Fruit fly (Drosophila melanogaster) whole organism, embryonic: ENCODE data around the gene CG6230.

Source experiments
- CG10543 ChIP-seq: fragments of 200-800 bp; sonication (Bioruptor generic); optimal IDR thresholded peaks from 3 replicates; lab custom pipeline; 2017; ENCODE audit warnings: missing biosample characterization, mild to moderate bottlenecking, missing genetic modification characterization, moderate library complexity
- CG12769 ChIP-seq: fragments of 200-800 bp; sonication (Bioruptor generic); optimal IDR thresholded peaks from 2 replicates; lab custom pipeline; 2019; ENCODE audit warnings: missing biosample characterization, mild to moderate bottlenecking, missing genetic modification characterization, moderate library complexity
- CG13424 ChIP-seq: fragments of 200-800 bp; sonication (Bioruptor generic); optimal IDR thresholded peaks from 2 replicates; lab custom pipeline; 2019; ENCODE audit warnings: missing biosample characterization, mild to moderate bottlenecking, missing genetic modification characterization, moderate library complexity
- CG14441 ChIP-seq: fragments of 200-800 bp; sonication (Bioruptor generic); IDR thresholded peaks from 2 replicates; pipeline ENCODE4 v1.3.6; 2022; ENCODE audit warnings: missing biosample characterization, missing genetic modification characterization
- CG15601 ChIP-seq: fragments of 200-800 bp; sonication (Bioruptor generic); optimal IDR thresholded peaks from 3 replicates; lab custom pipeline; 2019; ENCODE audit warnings: missing biosample characterization, mild to moderate bottlenecking, missing genetic modification characterization, moderate library complexity
- CG18599 ChIP-seq: fragments of 200-800 bp; sonication (Bioruptor generic); optimal IDR thresholded peaks from 3 replicates; lab custom pipeline; 2017; ENCODE audit warnings: missing biosample characterization, missing genetic modification characterization, mild to moderate bottlenecking, moderate library complexity, missing genetic modification reagents
- CG32767 ChIP-seq: fragments of 200-800 bp; sonication (Bioruptor generic); IDR thresholded peaks from 2 replicates; pipeline ENCODE4 v1.3.6; 2022; ENCODE audit warnings: missing biosample characterization, missing genetic modification characterization
- CG3995 ChIP-seq: fragments of 200-800 bp; sonication (Bioruptor generic); optimal IDR thresholded peaks from 3 replicates; lab custom pipeline; 2016; ENCODE audit warnings: missing biosample characterization, missing genetic modification characterization
- CG7372 ChIP-seq: fragments of 200-800 bp; sonication (Bioruptor generic); IDR thresholded peaks from 2 replicates; pipeline ENCODE4 v1.3.6; 2022; ENCODE audit warnings: missing biosample characterization, missing genetic modification characterization
- CG7556 ChIP-seq: fragments of 200-800 bp; sonication (Bioruptor generic); optimal IDR thresholded peaks from 2 replicates; lab custom pipeline; 2017; ENCODE audit warnings: missing biosample characterization, mild to moderate bottlenecking, missing genetic modification characterization
- CG8388 ChIP-seq: fragments of 200-800 bp; sonication (Bioruptor generic); optimal IDR thresholded peaks from 2 replicates; lab custom pipeline; 2019; ENCODE audit warnings: missing biosample characterization, mild to moderate bottlenecking, missing genetic modification characterization, moderate library complexity
- D19B ChIP-seq: fragments of 200-800 bp; sonication (Bioruptor generic); optimal IDR thresholded peaks from 2 replicates; lab custom pipeline; 2017; ENCODE audit warnings: missing biosample characterization, mild to moderate bottlenecking, missing genetic modification characterization
- Deaf1 ChIP-seq: fragments of 200-800 bp; optimal IDR thresholded peaks from 3 replicates; lab custom pipeline; 2019; ENCODE audit warnings: missing biosample characterization, mild to moderate bottlenecking, missing genetic modification characterization, moderate library complexity
- Doc3 ChIP-seq: fragments of 200-800 bp; sonication (Bioruptor generic); IDR thresholded peaks from 3 replicates; pipeline ENCODE4 v1.3.6; 2022; ENCODE audit warnings: missing biosample characterization, missing genetic modification characterization; ENCODE audit not compliant: partially characterized antibody
- Ets65A ChIP-seq: fragments of 200-800 bp; sonication (Bioruptor generic); peaks from one replicate; lab custom pipeline; 2016; ENCODE audit warnings: missing biosample characterization, missing genetic modification characterization
- HmgD ChIP-seq: fragments of 200-800 bp; sonication (Bioruptor generic); optimal IDR thresholded peaks from 3 replicates; lab custom pipeline; 2016; ENCODE audit warnings: missing biosample characterization, missing genetic modification characterization
- Hr51 ChIP-seq, 2 experiments: fragments of 200-800 bp; sonication (Bioruptor generic); optimal IDR thresholded peaks; 2 replicates in 1 of 2; 3 replicates in 1 of 2; lab custom pipeline; 2016 to 2018; ENCODE audit warnings: missing biosample characterization in 2 of 2, missing genetic modification characterization in 2 of 2, mild to moderate bottlenecking in 1 of 2, moderate library complexity in 1 of 2
- Hr78 ChIP-seq, 2 experiments: fragments of 200-800 bp in 1 of 2; fragments of >200 bp in 1 of 2; sonication (Bioruptor generic) in 1 of 2; optimal IDR thresholded peaks; 2 replicates each; lab custom pipeline; 2017 to 2019; ENCODE audit warnings: missing biosample characterization in 2 of 2, missing genetic modification characterization in 2 of 2, mild to moderate bottlenecking in 1 of 2, moderate library complexity in 1 of 2
- Med ChIP-seq: fragments of 200-800 bp; sonication (Bioruptor generic); peaks from one replicate; lab custom pipeline; 2016; ENCODE audit warnings: missing biosample characterization, missing genetic modification characterization, mild to moderate bottlenecking, inconsistent platforms, moderate library complexity
- Optix ChIP-seq: fragments of 200-800 bp; sonication (Bioruptor generic); IDR thresholded peaks from 3 replicates; pipeline ENCODE4 v1.3.6; 2022; ENCODE audit warnings: missing biosample characterization, missing genetic modification characterization
- Ptx1 ChIP-seq: fragments of 200-800 bp; sonication (Bioruptor generic); IDR thresholded peaks from 2 replicates; pipeline ENCODE4 v1.3.6; 2022; ENCODE audit warnings: missing biosample characterization, missing genetic modification characterization
- Rfx ChIP-seq: fragments of 200-800 bp; sonication (Bioruptor generic); IDR thresholded peaks from 2 replicates; pipeline ENCODE4 v1.3.6; 2022; ENCODE audit warnings: missing biosample characterization, missing genetic modification characterization
- Trl ChIP-seq, 3 experiments: fragments of >200 bp in 2 of 3; fragments of 200-800 bp in 1 of 3; sonication (Bioruptor generic) in 1 of 3; optimal IDR thresholded peaks; 2 replicates in 1 of 3; 3 replicates in 2 of 3; lab custom pipeline; 2016 to 2017; ENCODE audit warnings: missing biosample characterization in 1 of 3, missing genetic modification characterization in 1 of 3
- abd-A ChIP-seq: fragments of 200-800 bp; sonication (Bioruptor generic); optimal IDR thresholded peaks from 3 replicates; lab custom pipeline; 2019; ENCODE audit warnings: missing biosample characterization, mild to moderate bottlenecking, missing genetic modification characterization, moderate library complexity
- ase ChIP-seq: fragments of 200-800 bp; sonication (Bioruptor generic); IDR thresholded peaks from 3 replicates; pipeline ENCODE4 v1.3.6; 2022; ENCODE audit warnings: missing biosample characterization, missing genetic modification characterization
- bcd ChIP-seq: fragments of 200-800 bp; sonication (Bioruptor generic); optimal IDR thresholded peaks from 2 replicates; lab custom pipeline; 2017; ENCODE audit warnings: missing biosample characterization, mild to moderate bottlenecking, missing genetic modification characterization
- bsh ChIP-seq, 2 experiments: fragments of 200-800 bp; sonication (Bioruptor generic); optimal IDR thresholded peaks; 2 replicates each; lab custom pipeline; 2017 to 2018; ENCODE audit warnings: mild to moderate bottlenecking in 2 of 2, missing biosample characterization in 2 of 2, missing genetic modification characterization in 2 of 2, moderate library complexity in 1 of 2
- ci ChIP-seq: fragments of 200-800 bp; sonication (Bioruptor generic); IDR thresholded peaks from 3 replicates; pipeline ENCODE4 v1.3.6; 2022; ENCODE audit warnings: missing biosample characterization, missing genetic modification characterization
- crol ChIP-seq: fragments of 200-800 bp; sonication (Bioruptor generic); IDR thresholded peaks from 2 replicates; pipeline ENCODE4 v1.3.6; 2022; ENCODE audit warnings: missing biosample characterization, missing genetic modification characterization
- dimm ChIP-seq: fragments of 200-800 bp; sonication (Bioruptor generic); IDR thresholded peaks from 2 replicates; pipeline ENCODE4 v1.3.6; 2022; ENCODE audit warnings: missing biosample characterization, missing genetic modification characterization
- dmrt99B ChIP-seq: fragments of 200-800 bp; sonication (Bioruptor generic); optimal IDR thresholded peaks from 2 replicates; lab custom pipeline; 2018; ENCODE audit warnings: missing biosample characterization, mild to moderate bottlenecking, missing genetic modification characterization, moderate library complexity
- emc ChIP-seq: fragments of 200-800 bp; sonication (Bioruptor generic); optimal IDR thresholded peaks from 2 replicates; lab custom pipeline; 2016; ENCODE audit warnings: missing biosample characterization, missing genetic modification characterization
- ewg ChIP-seq: fragments of 200-800 bp; sonication (Bioruptor generic); optimal IDR thresholded peaks from 3 replicates; lab custom pipeline; 2017; ENCODE audit warnings: mild to moderate bottlenecking, missing biosample characterization, missing genetic modification reagents, missing genetic modification characterization
- gem ChIP-seq: fragments of 200-800 bp; sonication (Bioruptor generic); optimal IDR thresholded peaks from 2 replicates; lab custom pipeline; 2019; ENCODE audit warnings: missing biosample characterization, mild to moderate bottlenecking, missing genetic modification characterization, moderate library complexity
- klu ChIP-seq: fragments of 200-800 bp; sonication (Bioruptor generic); IDR thresholded peaks from 2 replicates; pipeline ENCODE4 v1.3.6; 2022; ENCODE audit warnings: missing biosample characterization, missing genetic modification characterization
- lab ChIP-seq: fragments of 200-800 bp; sonication (Bioruptor generic); optimal IDR thresholded peaks from 3 replicates; lab custom pipeline; 2017; ENCODE audit warnings: missing biosample characterization, missing genetic modification characterization, mild to moderate bottlenecking, moderate library complexity, missing genetic modification reagents
- lmd ChIP-seq: fragments of 200-800 bp; sonication (Bioruptor generic); IDR thresholded peaks from 2 replicates; pipeline ENCODE4 v1.3.6; 2022; ENCODE audit warnings: missing biosample characterization, missing genetic modification characterization
- mirr ChIP-seq: fragments of 200-800 bp; sonication (Bioruptor generic); optimal IDR thresholded peaks from 3 replicates; lab custom pipeline; 2018; ENCODE audit warnings: missing biosample characterization, mild to moderate bottlenecking, missing genetic modification characterization
- prd ChIP-seq, 3 experiments: fragments of >200 bp in 2 of 3; fragments of 200-800 bp in 1 of 3; sonication (Bioruptor generic) in 1 of 3; optimal IDR thresholded peaks in 2 of 3; IDR thresholded peaks in 1 of 3; 2 replicates in 2 of 3; 3 replicates in 1 of 3; pipeline versions ENCODE4 v1.3.6 to Lab custom; 2017 to 2022; ENCODE audit warnings: missing biosample characterization in 1 of 3, missing genetic modification characterization in 1 of 3
- row ChIP-seq: fragments of 200-800 bp; sonication (Bioruptor generic); IDR thresholded peaks from 3 replicates; pipeline ENCODE4 v1.3.6; 2022; ENCODE audit warnings: missing biosample characterization, missing genetic modification characterization
- sd ChIP-seq: fragments of 200-800 bp; sonication (Bioruptor generic); optimal IDR thresholded peaks from 3 replicates; lab custom pipeline; 2018; ENCODE audit warnings: missing biosample characterization, mild to moderate bottlenecking, missing genetic modification characterization, moderate library complexity
- seq ChIP-seq: fragments of 200-800 bp; sonication (Bioruptor generic); IDR thresholded peaks from 2 replicates; pipeline ENCODE4 v1.3.6; 2022; ENCODE audit warnings: missing biosample characterization, missing genetic modification characterization
- so ChIP-seq: fragments of 200-800 bp; sonication (Bioruptor generic); IDR thresholded peaks from 3 replicates; pipeline ENCODE4 v1.3.6; 2022; ENCODE audit warnings: missing biosample characterization, missing genetic modification characterization
- vvl ChIP-seq: fragments of 200-800 bp; sonication (Bioruptor generic); IDR thresholded peaks from 2 replicates; pipeline ENCODE4 v1.3.6; 2022; ENCODE audit warnings: missing biosample characterization, missing genetic modification characterization
- wor ChIP-seq: fragments of 200-800 bp; sonication (Bioruptor generic); IDR thresholded peaks from 2 replicates; pipeline ENCODE4 v1.3.6; 2022; ENCODE audit warnings: missing biosample characterization, missing genetic modification characterization

CG6230 gene

DNA sequence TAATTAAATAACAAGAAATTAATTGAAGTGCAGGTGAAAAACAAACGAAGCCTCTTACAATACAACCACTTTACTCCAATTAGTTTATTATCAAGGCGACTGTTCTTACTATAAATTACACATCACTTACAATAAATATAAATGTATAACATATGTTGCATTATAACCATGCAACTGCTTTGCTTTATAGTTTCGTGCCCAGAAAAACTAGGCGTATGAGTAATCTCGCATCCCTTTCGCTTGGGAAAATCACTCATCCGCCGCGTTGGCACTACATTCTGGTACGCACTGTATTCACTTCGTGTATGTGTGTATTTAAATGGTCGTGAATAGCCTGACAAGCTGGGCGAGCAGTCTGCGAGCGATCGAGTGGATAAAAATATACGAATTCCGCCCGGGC lies 49.8 kb upstream of the CG6230 start (continued):
- peak; percentile 51 for TF ChIP-seq CG8388
- TF ChIP-seq Ets65A (GFP tag; lab: Kevin White, UChicago) = peak; percentile 18
- TF ChIP-seq D19B (GFP tag; lab: Kevin White, UChicago) = no peak
- peak; percentile 13; the same call in 1 of the 2 replicates for TF ChIP-seq lmd (GFP tag; lab: Robert Waterston, UW)
- peak; percentile 3 for TF ChIP-seq CG7556
- peak; percentile 31; the same call in 1 of the 2 replicates for TF ChIP-seq Rfx (GFP tag; lab: Robert Waterston, UW)
- peak; percentile 31 for TF ChIP-seq dmrt99B (tag; lab: Kevin White, UChicago)
- TF ChIP-seq bcd = peak; percentile 6
- TF ChIP-seq Hr51 (GFP tag; optimal IDR thresholded peaks at IDR 0.05; lab: Kevin White, UChicago) = peak in 1 of 2 experiments; percentile 21
- TF ChIP-seq prd (optimal IDR thresholded peaks at IDR 0.05; lab: Kevin White, UChicago) = no peak
- peak; percentile 47; the same call in 2 of the 3 replicates for TF ChIP-seq prd (GFP tag; IDR thresholded peaks at IDR 0.05; lab: Robert Waterston, UW)
- peak; percentile 58 for TF ChIP-seq row
- TF ChIP-seq bsh (GFP tag; optimal IDR thresholded peaks at IDR 0.05; lab: Kevin White, UChicago) = no peak
- TF ChIP-seq gem (tag; lab: Kevin White, UChicago) = peak; percentile 27
- TF ChIP-seq CG13424 = peak; percentile 24
- peak; percentile 48; the same call in 1 of the 2 replicates for TF ChIP-seq CG14441
- peak; percentile 20; the same call in 1 of the 2 replicates for TF ChIP-seq Ptx1 (GFP tag; lab: Robert Waterston, UW)
- TF ChIP-seq emc (GFP tag; lab: Kevin White, UChicago) = no peak
- peak; percentile 0 for TF ChIP-seq CG10543 (GFP tag; lab: Kevin White, UChicago)
- peak; percentile 77 for TF ChIP-seq CG7372 (GFP tag; lab: Robert Waterston, UW)

DNA sequence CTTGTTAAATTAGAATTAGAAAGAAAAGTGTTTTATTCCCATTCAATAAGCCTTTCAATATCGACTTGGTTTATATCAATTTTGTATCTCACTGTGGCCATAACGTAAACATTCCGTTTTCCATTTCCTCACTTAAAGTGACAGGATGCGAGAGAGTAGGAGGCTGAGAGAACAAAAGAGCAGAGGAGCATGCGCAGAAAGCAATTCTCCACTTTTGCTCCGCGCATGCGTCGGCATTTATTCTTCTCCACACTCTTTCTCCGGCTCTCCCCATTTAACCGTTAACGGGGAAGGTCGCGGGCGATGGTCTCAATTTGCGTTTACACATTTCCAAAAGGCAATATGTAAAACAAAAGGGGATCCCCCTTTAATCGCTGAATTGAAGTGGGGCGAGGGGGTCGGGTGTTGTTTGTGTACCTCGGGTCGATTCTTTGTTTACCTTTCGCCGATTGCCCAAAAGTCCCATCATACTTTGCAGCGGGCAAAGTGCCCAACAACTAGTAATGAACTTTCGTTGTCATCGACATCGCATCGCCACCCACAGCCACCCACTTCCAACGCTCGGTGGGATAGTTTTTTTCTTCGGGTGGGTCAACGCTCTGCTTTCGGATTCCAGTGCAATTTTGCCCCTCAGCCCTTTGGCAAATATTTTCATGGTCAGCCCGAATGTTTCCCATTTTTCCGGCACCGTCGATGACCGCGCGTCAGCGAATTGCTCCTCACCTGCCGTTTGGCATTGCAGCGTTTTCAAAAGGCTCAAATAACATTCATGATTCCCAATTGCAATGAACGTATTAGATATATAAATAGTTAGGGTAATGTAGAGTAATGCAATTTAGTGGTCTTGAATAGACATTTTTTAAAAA lies 48.8 kb upstream of the CG6230 start:
- TF ChIP-seq ewg (GFP tag; lab: Kevin White, UChicago) (peak; percentile 93), so (GFP tag; lab: Robert Waterston, UW) (0 out of 3 replicates have a peak, but pooled peaks have one; percentile 20), Med (GFP tag; lab: Kevin White, UChicago) (peak; percentile 42), HmgD (GFP tag; lab: Kevin White, UChicago) (no peak), ase (GFP tag; lab: Robert Waterston, UW) (0 out of 3 replicates have a peak, but pooled peaks have one; percentile 22), CG32767 (0 out of 2 replicates have a peak, but pooled peaks have one; percentile 60), sd (tag; lab: Kevin White, UChicago) (peak; percentile 0), abd-A (peak; percentile 43), mirr (GFP tag; lab: Kevin White, UChicago) (peak; percentile 9), wor (GFP tag; lab: Robert Waterston, UW) (no peak), crol (peak; percentile 83), CG10543 (GFP tag; lab: Kevin White, UChicago) (peak; percentile 19), CG3995 (GFP tag; lab: Kevin White, UChicago) (no peak), lab (GFP tag; lab: Kevin White, UChicago) (no peak), Deaf1 (tag; lab: Kevin White, UChicago) (peak; percentile 52), Trl (optimal IDR thresholded peaks at IDR 0.05; lab: Kevin White, UChicago) (peak; percentile 66 to 76), Trl (GFP tag; optimal IDR thresholded peaks at IDR 0.05; lab: Kevin White, UChicago) (no peak), Doc3 (GFP tag; lab: Robert Waterston, UW) (0 out of 3 replicates have a peak, but pooled peaks have one; percentile 10), ci (0 out of 3 replicates have a peak, but pooled peaks have one; percentile 38), CG18599 (GFP tag; lab: Kevin White, UChicago) (peak; percentile 2), CG12769 (tag; lab: Kevin White, UChicago) (peak; percentile 73), klu (GFP tag; lab: Robert Waterston, UW) (no peak), Hr78 (GFP tag; optimal IDR thresholded peaks at IDR 0.05; lab: Kevin White, UChicago) (peak in 1 of 2 experiments; percentile 35), Optix (0 out of 3 replicates have a peak, but pooled peaks have one; percentile 28), dimm (GFP tag; lab: Robert Waterston, UW) (no peak), seq (GFP tag; lab: Robert Waterston, UW) (peak; percentile 32; the same call in 1 of the 2 replicates), vvl (GFP tag; lab: Robert Waterston, UW) (peak; percentile 35; the same call in 1 of the 2 replicates), CG15601 (tag; lab: Kevin White, UChicago) (peak; percentile 89)
